Fruit fly (Drosophila melanogaster) whole organism, embryonic: Measurements from ENCODE around the gene CG11664.
A peak's percentile ranks its signal among the peaks of the same experiment; 100 is the strongest.

Experiments used
- BtbVII ChIP-seq: fragments of 200-800 bp; sonication (Bioruptor generic); optimal IDR thresholded peaks from 3 replicates; lab custom pipeline; 2017; ENCODE audit warnings: missing biosample characterization, mild to moderate bottlenecking, missing genetic modification characterization
- CG10267 ChIP-seq: fragments of 200-800 bp; sonication (Bioruptor generic); optimal IDR thresholded peaks from 2 replicates; lab custom pipeline; 2018; ENCODE audit warnings: missing biosample characterization, mild to moderate bottlenecking, missing genetic modification characterization, moderate library complexity
- CG10366 ChIP-seq: fragments of 200-800 bp; sonication (Bioruptor generic); IDR thresholded peaks from 2 replicates; pipeline ENCODE4 v1.3.6; 2022; ENCODE audit warnings: missing biosample characterization, missing genetic modification characterization
- CG10979 ChIP-seq: fragments of 200-800 bp; sonication (Bioruptor generic); optimal IDR thresholded peaks from 2 replicates; lab custom pipeline; 2018; ENCODE audit warnings: missing biosample characterization, mild to moderate bottlenecking, missing genetic modification characterization, moderate library complexity
- CG11504 ChIP-seq: fragments of 200-800 bp; sonication (Bioruptor generic); optimal IDR thresholded peaks from 3 replicates; lab custom pipeline; 2019; ENCODE audit warnings: missing biosample characterization, mild to moderate bottlenecking, missing genetic modification characterization, moderate library complexity
- CG12071 ChIP-seq: fragments of 200-800 bp; sonication (Bioruptor generic); optimal IDR thresholded peaks from 3 replicates; lab custom pipeline; 2018; ENCODE audit warnings: missing biosample characterization, mild to moderate bottlenecking, missing genetic modification characterization
- CG12659 ChIP-seq: fragments of 200-800 bp; sonication (Bioruptor generic); optimal IDR thresholded peaks from 3 replicates; lab custom pipeline; 2017; ENCODE audit warnings: mild to moderate bottlenecking, missing biosample characterization, missing genetic modification reagents, missing genetic modification characterization
- CG14710 ChIP-seq: fragments of 200-800 bp; sonication (Bioruptor generic); optimal IDR thresholded peaks from 3 replicates; lab custom pipeline; 2019; ENCODE audit warnings: missing biosample characterization, mild to moderate bottlenecking, missing genetic modification characterization, moderate library complexity
- CG1603 ChIP-seq: fragments of 200-800 bp; sonication (Bioruptor generic); optimal IDR thresholded peaks from 2 replicates; lab custom pipeline; 2019; ENCODE audit warnings: missing biosample characterization, mild to moderate bottlenecking, missing genetic modification characterization, moderate library complexity
- CG17359 ChIP-seq: fragments of 200-800 bp; sonication (Bioruptor generic); optimal IDR thresholded peaks from 3 replicates; lab custom pipeline; 2018; ENCODE audit warnings: missing biosample characterization, mild to moderate bottlenecking, missing genetic modification characterization, moderate library complexity
- CG17385 ChIP-seq: fragments of 200-800 bp; sonication (Bioruptor generic); optimal IDR thresholded peaks from 3 replicates; lab custom pipeline; 2018; ENCODE audit warnings: missing biosample characterization, mild to moderate bottlenecking, missing genetic modification characterization
- CG1832 ChIP-seq: fragments of 200-800 bp; sonication (Bioruptor generic); optimal IDR thresholded peaks from 2 replicates; lab custom pipeline; 2017; ENCODE audit warnings: missing biosample characterization, mild to moderate bottlenecking, missing genetic modification characterization, inconsistent platforms
- CG18619 ChIP-seq: fragments of 200-800 bp; sonication (Bioruptor generic); optimal IDR thresholded peaks from 3 replicates; lab custom pipeline; 2017; ENCODE audit warnings: missing biosample characterization, mild to moderate bottlenecking, missing genetic modification characterization
- CG2678 ChIP-seq: fragments of 200-800 bp; sonication (Bioruptor generic); optimal IDR thresholded peaks from 3 replicates; lab custom pipeline; 2019; ENCODE audit warnings: missing biosample characterization, mild to moderate bottlenecking, missing genetic modification characterization, moderate library complexity
- CG6765 ChIP-seq: fragments of 200-800 bp; sonication (Bioruptor generic); optimal IDR thresholded peaks from 3 replicates; lab custom pipeline; 2017; ENCODE audit warnings: missing biosample characterization, mild to moderate bottlenecking, missing genetic modification characterization
- CG7839 ChIP-seq: fragments of 200-800 bp; sonication (Bioruptor generic); optimal IDR thresholded peaks from 3 replicates; lab custom pipeline; 2018; ENCODE audit warnings: missing biosample characterization, mild to moderate bottlenecking, missing genetic modification characterization, moderate library complexity
- CG8388 ChIP-seq: fragments of 200-800 bp; sonication (Bioruptor generic); optimal IDR thresholded peaks from 2 replicates; lab custom pipeline; 2019; ENCODE audit warnings: missing biosample characterization, mild to moderate bottlenecking, missing genetic modification characterization, moderate library complexity
- Dad ChIP-seq: fragments of 200-800 bp; sonication (Bioruptor generic); optimal IDR thresholded peaks from 3 replicates; lab custom pipeline; 2016; ENCODE audit warnings: missing biosample characterization, missing genetic modification characterization
- Deaf1 ChIP-seq: fragments of 200-800 bp; optimal IDR thresholded peaks from 3 replicates; lab custom pipeline; 2019; ENCODE audit warnings: missing biosample characterization, mild to moderate bottlenecking, missing genetic modification characterization, moderate library complexity
- Drgx ChIP-seq: fragments of 200-800 bp; sonication (Bioruptor generic); IDR thresholded peaks from 2 replicates; pipeline ENCODE4 v1.3.6; 2022; ENCODE audit warnings: missing biosample characterization, missing genetic modification characterization
- Ets65A ChIP-seq: fragments of 200-800 bp; sonication (Bioruptor generic); peaks from one replicate; lab custom pipeline; 2016; ENCODE audit warnings: missing biosample characterization, missing genetic modification characterization
- Fer1 ChIP-seq: fragments of 200-800 bp; sonication (Bioruptor generic); optimal IDR thresholded peaks from 2 replicates; lab custom pipeline; 2017; ENCODE audit warnings: missing biosample characterization, mild to moderate bottlenecking, missing genetic modification characterization
- Fer2 ChIP-seq: fragments of 200-800 bp; sonication (Bioruptor generic); optimal IDR thresholded peaks from 2 replicates; lab custom pipeline; 2018; ENCODE audit warnings: missing biosample characterization, mild to moderate bottlenecking, missing genetic modification characterization, moderate library complexity
- Gug ChIP-seq: fragments of 200-800 bp; sonication (Bioruptor generic); IDR thresholded peaks from 4 replicates; pipeline ENCODE4 v1.3.6; 2022; ENCODE audit warnings: missing biosample characterization, missing genetic modification characterization
- Hey ChIP-seq: fragments of 200-800 bp; sonication (Bioruptor generic); optimal IDR thresholded peaks from 3 replicates; lab custom pipeline; 2018; ENCODE audit warnings: missing biosample characterization, mild to moderate bottlenecking, missing genetic modification characterization
- Hmx ChIP-seq: fragments of 200-800 bp; sonication (Bioruptor generic); optimal IDR thresholded peaks from 2 replicates; lab custom pipeline; 2016; ENCODE audit warnings: missing biosample characterization, missing genetic modification characterization
- Jarid2 ChIP-seq: fragments of 200-800 bp; sonication (Bioruptor generic); optimal IDR thresholded peaks from 3 replicates; lab custom pipeline; 2017; ENCODE audit warnings: mild to moderate bottlenecking, missing biosample characterization, missing genetic modification reagents, missing genetic modification characterization
- Ptx1 ChIP-seq: fragments of 200-800 bp; sonication (Bioruptor generic); IDR thresholded peaks from 2 replicates; pipeline ENCODE4 v1.3.6; 2022; ENCODE audit warnings: missing biosample characterization, missing genetic modification characterization
- Side ChIP-seq: fragments of 200-800 bp; sonication (Bioruptor generic); optimal IDR thresholded peaks from 2 replicates; lab custom pipeline; 2016; ENCODE audit warnings: missing biosample characterization, missing genetic modification characterization
- Sox102F ChIP-seq: fragments of 200-800 bp; sonication (Bioruptor generic); optimal IDR thresholded peaks from 2 replicates; lab custom pipeline; 2018; ENCODE audit warnings: missing biosample characterization, mild to moderate bottlenecking, missing genetic modification characterization, moderate library complexity
- Xrp1 ChIP-seq: fragments of 200-800 bp; sonication (Bioruptor generic); IDR thresholded peaks from 2 replicates; pipeline ENCODE4 v1.3.6; 2022; ENCODE audit warnings: missing biosample characterization, missing genetic modification characterization
- ara ChIP-seq: fragments of 200-800 bp; sonication (Bioruptor generic); IDR thresholded peaks from 2 replicates; pipeline ENCODE4 v1.3.6; 2022; ENCODE audit warnings: missing biosample characterization, missing genetic modification characterization
- bowl ChIP-seq: fragments of 200-800 bp; sonication (Bioruptor generic); IDR thresholded peaks from 2 replicates; pipeline ENCODE4 v1.3.6; 2022; ENCODE audit warnings: missing biosample characterization, missing genetic modification characterization
- bsh ChIP-seq, 2 experiments: fragments of 200-800 bp; sonication (Bioruptor generic); optimal IDR thresholded peaks; 2 replicates each; lab custom pipeline; 2017 to 2018; ENCODE audit warnings: mild to moderate bottlenecking in 2 of 2, missing biosample characterization in 2 of 2, missing genetic modification characterization in 2 of 2, moderate library complexity in 1 of 2
- dati ChIP-seq: fragments of 200-800 bp; sonication (Bioruptor generic); IDR thresholded peaks from 2 replicates; pipeline ENCODE4 v1.3.6; 2022; ENCODE audit warnings: missing biosample characterization, missing genetic modification characterization
- dimm ChIP-seq: fragments of 200-800 bp; sonication (Bioruptor generic); IDR thresholded peaks from 2 replicates; pipeline ENCODE4 v1.3.6; 2022; ENCODE audit warnings: missing biosample characterization, missing genetic modification characterization
- dysf ChIP-seq: fragments of 200-800 bp; sonication (Bioruptor generic); IDR thresholded peaks from 3 replicates; pipeline ENCODE4 v1.3.6; 2022; ENCODE audit warnings: missing biosample characterization, missing genetic modification characterization
- eve ChIP-seq, 2 experiments: fragments of >200 bp; optimal IDR thresholded peaks; 2 replicates each; lab custom pipeline; 2017; ENCODE audit warnings: missing biosample characterization in 2 of 2, missing genetic modification characterization in 2 of 2
- fd3F ChIP-seq: fragments of 200-800 bp; sonication (Bioruptor generic); optimal IDR thresholded peaks from 2 replicates; lab custom pipeline; 2018; ENCODE audit warnings: missing biosample characterization, mild to moderate bottlenecking, missing genetic modification characterization, moderate library complexity
- ftz-f1 ChIP-seq: fragments of 200-800 bp; sonication (Bioruptor generic); optimal IDR thresholded peaks from 2 replicates; lab custom pipeline; 2016; ENCODE audit warnings: missing biosample characterization, missing genetic modification characterization
- grn ChIP-seq: fragments of 200-800 bp; sonication (Bioruptor generic); optimal IDR thresholded peaks from 3 replicates; lab custom pipeline; 2017; ENCODE audit warnings: missing biosample characterization, missing genetic modification characterization
- nerfin-2 ChIP-seq: fragments of 200-800 bp; sonication (Bioruptor generic); IDR thresholded peaks from 2 replicates; pipeline ENCODE4 v1.3.6; 2022; ENCODE audit warnings: missing biosample characterization, missing genetic modification characterization; ENCODE audit not compliant: partially characterized antibody
- nmo ChIP-seq: fragments of 200-800 bp; sonication (Bioruptor generic); optimal IDR thresholded peaks from 2 replicates; lab custom pipeline; 2018; ENCODE audit warnings: missing biosample characterization, mild to moderate bottlenecking, missing genetic modification characterization, moderate library complexity
- phol ChIP-seq: fragments of 200-800 bp; sonication (Bioruptor generic); optimal IDR thresholded peaks from 3 replicates; lab custom pipeline; 2018; ENCODE audit warnings: missing biosample characterization, mild to moderate bottlenecking, missing genetic modification characterization, moderate library complexity
- pros ChIP-seq: fragments of 200-800 bp; sonication (Bioruptor generic); optimal IDR thresholded peaks from 3 replicates; lab custom pipeline; 2019; ENCODE audit warnings: missing biosample characterization, mild to moderate bottlenecking, missing genetic modification characterization, moderate library complexity
- ro ChIP-seq: fragments of 200-800 bp; sonication (Bioruptor generic); IDR thresholded peaks from 2 replicates; pipeline ENCODE4 v1.3.6; 2022; ENCODE audit warnings: missing biosample characterization, missing genetic modification characterization
- row ChIP-seq: fragments of 200-800 bp; sonication (Bioruptor generic); IDR thresholded peaks from 3 replicates; pipeline ENCODE4 v1.3.6; 2022; ENCODE audit warnings: missing biosample characterization, missing genetic modification characterization
- sens ChIP-seq: fragments of 200-800 bp; sonication (Bioruptor generic); peaks from one replicate; lab custom pipeline; 2016; ENCODE audit warnings: missing biosample characterization, missing genetic modification characterization
- sens-2 ChIP-seq: fragments of 200-800 bp; sonication (Bioruptor generic); IDR thresholded peaks from 2 replicates; pipeline ENCODE4 v1.3.6; 2022; ENCODE audit warnings: missing biosample characterization, missing genetic modification characterization
- tgo ChIP-seq: fragments of 200-800 bp; sonication (Bioruptor generic); IDR thresholded peaks from 3 replicates; pipeline ENCODE4 v1.3.6; 2022; ENCODE audit warnings: missing biosample characterization, missing genetic modification characterization
- tio ChIP-seq: fragments of 200-800 bp; sonication (Bioruptor generic); optimal IDR thresholded peaks from 2 replicates; lab custom pipeline; 2017; ENCODE audit warnings: missing biosample characterization, missing genetic modification characterization, inconsistent platforms

CG11664 gene

dm6 chrX:838012-838411, 37.5 kb upstream of the CG11664 start:
- TF ChIP-seq CG14710 (no peak), Side (no peak), CG10979 (tag; lab: Kevin White, UChicago) (peak; percentile 29), Deaf1 (no peak), Hey (tag; lab: Kevin White, UChicago) (no peak), sens (GFP tag; lab: Kevin White, UChicago) (peak; percentile 67), dysf (GFP tag; lab: Robert Waterston, UW) (no peak), bsh (GFP tag; optimal IDR thresholded peaks at IDR 0.05; lab: Kevin White, UChicago) (peak in 1 of 2 experiments; percentile 43), nerfin-2 (no peak), CG1603 (tag; lab: Kevin White, UChicago) (peak; percentile 29), phol (tag; lab: Kevin White, UChicago) (peak; percentile 8), Fer1 (GFP tag; lab: Kevin White, UChicago) (no peak), CG1832 (no peak), Dad (GFP tag; lab: Kevin White, UChicago) (no peak), nmo (GFP tag; lab: Kevin White, UChicago) (peak; percentile 31), CG7839 (tag; lab: Kevin White, UChicago) (peak; percentile 26), CG17385 (GFP tag; lab: Kevin White, UChicago) (no peak), sens-2 (GFP tag; lab: Robert Waterston, UW) (no peak), CG12659 (no peak), CG17359 (tag; lab: Kevin White, UChicago) (peak; percentile 33), CG2678 (tag; lab: Kevin White, UChicago) (peak; percentile 5), eve (GFP tag; optimal IDR thresholded peaks at IDR 0.05; lab: Kevin White, UChicago) (peak in 1 of 2 experiments; percentile 24), ro (GFP tag; lab: Robert Waterston, UW) (no peak), CG11504 (tag; lab: Kevin White, UChicago) (peak; percentile 17), grn (GFP tag; lab: Kevin White, UChicago) (no peak), Sox102F (GFP tag; lab: Kevin White, UChicago) (peak; percentile 44), tio (GFP tag; lab: Kevin White, UChicago) (no peak), bowl (GFP tag; lab: Robert Waterston, UW) (no peak), Hmx (GFP tag; lab: Kevin White, UChicago) (no peak), CG12071 (GFP tag; lab: Kevin White, UChicago) (no peak), ftz-f1 (no peak), CG10366 (GFP tag; lab: Robert Waterston, UW) (0 out of 2 replicates have a peak, but pooled peaks have one; percentile 7), tgo (GFP tag; lab: Robert Waterston, UW) (0 out of 3 replicates have a peak, but pooled peaks have one; percentile 20), ara (GFP tag; lab: Robert Waterston, UW) (peak; percentile 14; the same call in 1 of the 2 replicates), CG6765 (GFP tag; lab: Kevin White, UChicago) (no peak), Ets65A (GFP tag; lab: Kevin White, UChicago) (peak; percentile 78), dimm (GFP tag; lab: Robert Waterston, UW) (no peak), dati (GFP tag; lab: Robert Waterston, UW) (no peak), row (GFP tag; lab: Robert Waterston, UW) (peak; percentile 19; the same call in 1 of the 3 replicates), CG10267 (no peak), BtbVII (GFP tag; lab: Kevin White, UChicago) (no peak), Gug (GFP tag; lab: Robert Waterston, UW) (0 out of 4 replicates have a peak, but pooled peaks have one; percentile 3), fd3F (GFP tag; lab: Kevin White, UChicago) (no peak), pros (GFP tag; lab: Kevin White, UChicago) (no peak), CG8388 (GFP tag; lab: Kevin White, UChicago) (peak; percentile 12), Ptx1 (GFP tag; lab: Robert Waterston, UW) (0 out of 2 replicates have a peak, but pooled peaks have one; percentile 27), Jarid2 (GFP tag; lab: Kevin White, UChicago) (no peak), Fer2 (tag; lab: Kevin White, UChicago) (no peak), Xrp1 (peak; percentile 42; the same call in 1 of the 2 replicates), Drgx (GFP tag; lab: Robert Waterston, UW) (peak; percentile 40; the same call in 1 of the 2 replicates), CG18619 (GFP tag; lab: Kevin White, UChicago) (no peak)
